Fruit fly (Drosophila melanogaster) whole organism, pupa: ENCODE data around the gene CG13992.

Source experiments
- CG10348 ChIP-seq: fragments of 200-800 bp; sonication (Bioruptor generic); IDR thresholded peaks from 2 replicates; pipeline ENCODE4 v1.3.6; 2022; ENCODE audit warnings: missing biosample characterization, missing genetic modification characterization
- CG12605 ChIP-seq: fragments of 200-800 bp; sonication (Bioruptor generic); IDR thresholded peaks from 2 replicates; pipeline ENCODE4 v1.3.6; 2022; ENCODE audit warnings: missing biosample characterization, missing genetic modification characterization
- CG13204 ChIP-seq: fragments of 200-800 bp; sonication (Bioruptor generic); optimal IDR thresholded peaks from 2 replicates; lab custom pipeline; 2018; ENCODE audit warnings: missing biosample characterization, mild to moderate bottlenecking, missing genetic modification characterization, moderate library complexity
- CG14655 ChIP-seq: fragments of 200-800 bp; sonication (Bioruptor generic); optimal IDR thresholded peaks from 3 replicates; lab custom pipeline; 2017; ENCODE audit warnings: mild to moderate bottlenecking, missing biosample characterization, missing genetic modification reagents, missing genetic modification characterization
- CG15710 ChIP-seq: fragments of 200-800 bp; sonication (Bioruptor generic); optimal IDR thresholded peaks from 2 replicates; lab custom pipeline; 2018; ENCODE audit warnings: missing biosample characterization, mild to moderate bottlenecking, missing genetic modification characterization, moderate library complexity
- CG17806 ChIP-seq: fragments of 200-800 bp; sonication (Bioruptor generic); optimal IDR thresholded peaks from 2 replicates; lab custom pipeline; 2018; ENCODE audit warnings: missing biosample characterization, mild to moderate bottlenecking, missing genetic modification characterization, moderate library complexity
- CG32121 ChIP-seq: fragments of 200-800 bp; sonication (Bioruptor generic); IDR thresholded peaks from 2 replicates; pipeline ENCODE4 v1.3.6; 2022; ENCODE audit warnings: missing biosample characterization, missing genetic modification characterization
- CG34367 ChIP-seq: fragments of 200-800 bp; sonication (Bioruptor generic); optimal IDR thresholded peaks from 2 replicates; lab custom pipeline; 2018; ENCODE audit warnings: missing biosample characterization, mild to moderate bottlenecking, missing genetic modification characterization
- CG4496 ChIP-seq: fragments of 200-800 bp; sonication (Bioruptor generic); IDR thresholded peaks from 3 replicates; pipeline ENCODE4 v1.3.6; 2022; ENCODE audit warnings: missing biosample characterization, missing genetic modification characterization
- CG8159 ChIP-seq: fragments of 200-800 bp; sonication (Bioruptor generic); optimal IDR thresholded peaks from 3 replicates; lab custom pipeline; 2018; ENCODE audit warnings: missing biosample characterization, mild to moderate bottlenecking, missing genetic modification characterization, moderate library complexity
- CG8301 ChIP-seq: fragments of 200-800 bp; sonication (Bioruptor generic); optimal IDR thresholded peaks from 2 replicates; lab custom pipeline; 2018; ENCODE audit warnings: missing biosample characterization, mild to moderate bottlenecking, missing genetic modification characterization
- CG9948 ChIP-seq: fragments of 200-800 bp; sonication (Bioruptor generic); optimal IDR thresholded peaks from 2 replicates; lab custom pipeline; 2018; ENCODE audit warnings: missing biosample characterization, mild to moderate bottlenecking, missing genetic modification characterization, moderate library complexity
- D1 ChIP-seq: fragments of 200-800 bp; sonication (Bioruptor generic); optimal IDR thresholded peaks from 2 replicates; lab custom pipeline; 2018; ENCODE audit warnings: missing biosample characterization, mild to moderate bottlenecking, missing genetic modification characterization, moderate library complexity
- EcR ChIP-seq: fragments of 200-800 bp; sonication (Bioruptor generic); optimal IDR thresholded peaks from 3 replicates; lab custom pipeline; 2019; ENCODE audit warnings: missing biosample characterization, missing genetic modification characterization, mild to moderate bottlenecking, moderate library complexity, missing genetic modification reagents
- Ets98B ChIP-seq: fragments of 200-800 bp; sonication (Bioruptor generic); IDR thresholded peaks from 2 replicates; pipeline ENCODE4 v1.3.6; 2022; ENCODE audit warnings: missing biosample characterization, missing genetic modification characterization
- Pif1A ChIP-seq: fragments of 200-800 bp; sonication (Bioruptor generic); optimal IDR thresholded peaks from 3 replicates; lab custom pipeline; 2016; ENCODE audit warnings: missing biosample characterization, missing genetic modification characterization
- Pif1B ChIP-seq: fragments of 200-800 bp; sonication (Bioruptor generic); optimal IDR thresholded peaks from 3 replicates; lab custom pipeline; 2016; ENCODE audit warnings: missing biosample characterization, missing genetic modification characterization
- Snoo ChIP-seq: fragments of 200-800 bp; sonication (Bioruptor generic); optimal IDR thresholded peaks from 3 replicates; lab custom pipeline; 2017; ENCODE audit warnings: missing biosample characterization, mild to moderate bottlenecking, missing genetic modification characterization, inconsistent platforms
- fd96Ca ChIP-seq: fragments of 200-800 bp; sonication (Bioruptor generic); IDR thresholded peaks from 3 replicates; pipeline ENCODE4 v1.3.6; 2022; ENCODE audit warnings: missing biosample characterization, missing genetic modification characterization
- gl ChIP-seq: fragments of 200-800 bp; sonication (Bioruptor generic); optimal IDR thresholded peaks from 2 replicates; lab custom pipeline; 2018; ENCODE audit warnings: missing biosample characterization, mild to moderate bottlenecking, missing genetic modification characterization
- rn ChIP-seq: fragments of 200-800 bp; sonication (Bioruptor generic); IDR thresholded peaks from 2 replicates; pipeline ENCODE4 v1.3.6; 2022; ENCODE audit warnings: missing biosample characterization, missing genetic modification characterization

The CG13992 gene

dm6 chr2L:5959863-5960658 lies 7.5 kb downstream of the CG13992 start, which contains the start of gene Vm26Aa:
Gene Vm26Aa, minus strand, starts transcription at chr2L:5960340.
- TF ChIP-seq CG14655 (GFP tag; lab: Kevin White, UChicago), result no peak
- TF ChIP-seq CG8159 (tag; lab: Kevin White, UChicago), result no peak
- TF ChIP-seq CG34367 (tag; lab: Kevin White, UChicago), result no peak
- TF ChIP-seq Pif1B (GFP tag; lab: Kevin White, UChicago), result no peak
- no peak for TF ChIP-seq Ets98B (GFP tag; lab: Robert Waterston, UW)
- no peak for TF ChIP-seq CG32121 (GFP tag; lab: Robert Waterston, UW)

DNA sequence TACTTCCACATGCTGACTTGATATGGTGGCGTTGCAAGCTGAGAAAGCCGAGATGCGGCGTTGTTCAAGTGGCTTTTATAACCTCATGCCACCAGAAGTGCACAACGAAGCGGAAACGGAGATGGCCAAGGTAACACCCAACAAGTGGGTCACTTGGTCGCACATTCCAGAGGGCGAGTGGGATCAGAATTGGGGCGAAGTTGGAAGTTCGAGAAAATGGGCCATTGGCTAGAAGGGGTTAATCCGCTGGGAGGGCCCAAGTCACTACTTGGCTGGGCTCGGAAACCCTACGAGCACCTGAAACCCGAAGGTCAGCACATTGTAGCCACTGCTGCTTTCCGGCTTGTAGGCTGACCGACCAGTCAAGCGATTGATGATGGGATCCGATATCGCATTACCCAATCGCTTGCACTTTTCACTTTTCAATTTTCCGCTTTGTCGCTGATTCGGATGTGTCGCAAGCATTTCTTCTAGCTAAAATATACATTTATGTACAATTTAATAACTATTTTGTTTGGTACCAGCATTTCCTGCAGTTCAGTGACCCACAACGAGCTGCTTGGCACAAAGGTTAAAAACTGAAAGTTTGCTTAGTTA lies 8.9 kb downstream of the CG13992 start, which contains the start of gene Vm26Ac:
TSS of gene Vm26Ac (minus strand) at position 51 of the 597 bp plus-strand sequence.
- TF ChIP-seq EcR (GFP tag; lab: Kevin White, UChicago) (no peak), Pif1A (no peak), CG15710 (tag; lab: Kevin White, UChicago) (no peak), CG14655 (GFP tag; lab: Kevin White, UChicago) (no peak), fd96Ca (no peak), CG9948 (no peak), rn (GFP tag; lab: Robert Waterston, UW) (no peak), Snoo (tag; lab: Kevin White, UChicago) (no peak), CG8159 (tag; lab: Kevin White, UChicago) (no peak), CG10348 (no peak)

dm6 chr2L:5956706-5957105 lies 10.8 kb downstream of the CG13992 start, which contains the start of the genes CG13998 and Vm26Ab:
Gene CG13998, minus strand, starts transcription at chr2L:5956819.
Gene Vm26Ab, plus strand, starts transcription at chr2L:5957004.
- TF ChIP-seq CG10348 (no peak), CG17806 (no peak), CG12605 (no peak), Snoo (tag; lab: Kevin White, UChicago) (no peak), CG14655 (GFP tag; lab: Kevin White, UChicago) (no peak), fd96Ca (no peak), CG32121 (GFP tag; lab: Robert Waterston, UW) (no peak), CG13204 (GFP tag; lab: Kevin White, UChicago) (no peak), EcR (GFP tag; lab: Kevin White, UChicago) (no peak), CG9948 (no peak), Pif1A (no peak), D1 (tag; lab: Kevin White, UChicago) (no peak)

dm6 chr2L:5956153-5956552 lies 11.4 kb downstream of the CG13992 start, which contains the start of gene CG13999:
Gene CG13999, minus strand, starts transcription at chr2L:5956466.
- no peak for TF ChIP-seq CG17806
- no peak for TF ChIP-seq CG12605
- TF ChIP-seq CG4496, result no peak
- no peak for TF ChIP-seq Ets98B (GFP tag; lab: Robert Waterston, UW)

dm6 chr2L:5948775-5949526 lies 18.6 kb downstream of the CG13992 start, which contains the start of gene CG9044:
Gene CG9044, plus strand, starts transcription at chr2L:5949450.
- TF ChIP-seq CG10348 (no peak), D1 (tag; lab: Kevin White, UChicago) (no peak), CG8159 (tag; lab: Kevin White, UChicago) (no peak), CG15710 (tag; lab: Kevin White, UChicago) (peak; percentile 16), CG32121 (GFP tag; lab: Robert Waterston, UW) (0 out of 2 replicates have a peak, but pooled peaks have one; percentile 40), rn (GFP tag; lab: Robert Waterston, UW) (peak; percentile 15; the same call in 1 of the 2 replicates)
- TF ChIP-seq, all 21 proteins: peak for 3

- TF ChIP-seq CG10348, result no peak
- no peak for TF ChIP-seq Pif1B (GFP tag; lab: Kevin White, UChicago)
- no peak for TF ChIP-seq CG34367 (tag; lab: Kevin White, UChicago)
- no peak for TF ChIP-seq CG12605
- no peak for TF ChIP-seq gl (tag; lab: Kevin White, UChicago)
- no peak for TF ChIP-seq CG8301
- TF ChIP-seq fd96Ca, result no peak
- no peak for TF ChIP-seq Snoo (tag; lab: Kevin White, UChicago)
- TF ChIP-seq CG32121 (GFP tag; lab: Robert Waterston, UW), result no peak
- no peak for TF ChIP-seq D1 (tag; lab: Kevin White, UChicago)
- no peak for TF ChIP-seq CG4496
- TF ChIP-seq Pif1A, result no peak
- no peak for TF ChIP-seq CG9948
- TF ChIP-seq CG17806, result no peak
Observed at dm6 chr2L:5947504-5947903, 20.0 kb downstream of the CG13992 start.
